Worm (Caenorhabditis elegans): ENCODE results near the gene fbxa-151.

Gene fbxa-151

DNA sequence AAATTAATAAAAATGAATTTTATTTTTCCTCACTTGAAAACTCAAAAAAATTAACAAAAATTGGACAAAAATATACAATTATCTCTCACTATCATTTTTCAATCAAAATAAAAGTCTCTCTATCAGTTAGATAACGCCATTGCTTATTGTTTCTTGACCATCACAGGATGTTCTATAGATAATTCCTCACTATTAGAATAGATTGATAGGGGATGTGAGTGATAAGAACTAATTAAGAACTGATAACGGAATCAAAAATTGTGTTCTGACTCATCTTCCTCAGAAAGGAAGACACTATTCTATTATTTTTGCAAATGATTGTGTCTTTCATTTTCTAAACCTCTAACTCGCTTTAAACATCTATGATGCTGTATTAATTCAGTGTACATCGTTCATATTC, 22.4 kb upstream of the fbxa-151 start:
- TF ChIP-seq K09A11.1 (tag; optimal IDR thresholded peaks at IDR 0.05; ENCODE audit: insufficient read depth) (no peak), elt-2 (tag; optimal IDR thresholded peaks at IDR 0.05) (peak; percentile 96)

DNA sequence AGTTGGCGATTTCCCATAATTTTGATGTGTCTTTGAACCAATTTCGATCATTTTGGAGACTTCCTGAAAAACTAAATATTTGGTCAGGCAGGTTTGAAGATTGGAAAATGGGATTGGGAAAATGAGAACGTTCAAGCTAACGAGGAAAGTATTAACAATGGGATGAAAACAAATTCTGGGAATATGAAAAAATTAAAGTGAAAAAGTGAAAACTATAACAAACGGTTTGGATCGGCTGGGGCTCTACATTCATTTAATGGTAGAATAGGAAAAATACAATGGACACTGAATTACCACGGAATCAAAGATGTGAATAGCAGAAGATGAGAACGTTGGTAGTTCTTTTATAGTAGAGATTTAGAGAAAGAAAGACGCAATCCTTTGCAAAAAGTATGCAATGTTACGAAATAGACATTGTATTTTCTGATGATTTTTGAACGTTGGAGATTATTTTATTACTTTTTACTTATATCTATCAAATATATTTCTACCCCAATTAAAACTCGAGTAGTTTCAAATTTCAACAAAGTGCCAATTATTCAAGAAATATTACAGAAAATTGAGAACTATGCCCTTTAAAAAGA, 21.9 kb upstream of the fbxa-151 start, which contains the start of gene fbxa-50:
Gene fbxa-50 (minus strand): TSS at position 51 of the 584 bp plus-strand sequence.
- TF ChIP-seq syd-9 (tag; optimal IDR thresholded peaks at IDR 0.05) (no peak), rnt-1 (tag; optimal IDR thresholded peaks at IDR 0.05) (no peak), unc-86 (tag; optimal IDR thresholded peaks at IDR 0.05) (no peak), dve-1 (tag; optimal IDR thresholded peaks at IDR 0.05) (no peak), eyg-1 (tag; optimal IDR thresholded peaks at IDR 0.05) (no peak), T23F11.4 (GFP tag; optimal IDR thresholded peaks at IDR 0.05) (no peak), ceh-2 (tag; optimal IDR thresholded peaks at IDR 0.05) (no peak), gmeb-2 (tag; optimal IDR thresholded peaks at IDR 0.05) (no peak), npax-4 (tag; optimal IDR thresholded peaks at IDR 0.05) (no peak), ceh-14 (tag; optimal IDR thresholded peaks at IDR 0.05) (no peak), sdc-2 (tag; optimal IDR thresholded peaks at IDR 0.05) (no peak), fkh-6 (tag; optimal IDR thresholded peaks at IDR 0.05) (no peak), ets-4 (tag; optimal IDR thresholded peaks at IDR 0.05) (no peak), ahr-1 (tag; optimal IDR thresholded peaks at IDR 0.05) (no peak), ceh-6 (GFP tag; optimal IDR thresholded peaks at IDR 0.05) (no peak)

DNA sequence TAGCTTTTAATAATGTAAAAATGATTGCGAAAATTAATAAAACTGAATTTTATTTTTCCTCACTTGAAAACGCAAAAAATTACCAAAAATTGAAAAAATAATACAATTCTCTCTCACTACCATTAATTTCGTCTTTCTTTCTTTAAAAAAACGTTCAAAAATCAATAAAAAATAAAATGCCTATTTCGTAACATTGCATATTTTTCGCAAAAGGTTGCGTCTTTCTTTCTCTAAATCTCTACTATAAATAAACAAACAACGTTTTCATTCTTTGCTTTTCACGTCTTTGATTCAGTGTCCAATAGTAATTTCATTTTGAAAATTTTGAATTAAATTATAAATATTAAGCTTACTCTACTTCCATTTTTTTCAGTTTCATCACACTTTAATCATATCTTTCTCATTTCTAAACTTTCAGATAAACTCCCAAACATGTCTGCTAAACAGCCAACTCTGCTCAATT, 17.9 kb upstream of the fbxa-151 start, which contains the start of gene fbxa-37:
Gene fbxa-37 (plus strand): TSS at position 413 of the 463 bp plus-strand sequence.
- TF ChIP-seq hlh-15 (tag; optimal IDR thresholded peaks at IDR 0.05) (no peak), ama-1 (optimal IDR thresholded peaks at IDR 0.05) (no peak), ceh-19 (GFP tag; optimal IDR thresholded peaks at IDR 0.05) (no peak), ttx-3 (tag; optimal IDR thresholded peaks at IDR 0.05) (no peak)

DNA sequence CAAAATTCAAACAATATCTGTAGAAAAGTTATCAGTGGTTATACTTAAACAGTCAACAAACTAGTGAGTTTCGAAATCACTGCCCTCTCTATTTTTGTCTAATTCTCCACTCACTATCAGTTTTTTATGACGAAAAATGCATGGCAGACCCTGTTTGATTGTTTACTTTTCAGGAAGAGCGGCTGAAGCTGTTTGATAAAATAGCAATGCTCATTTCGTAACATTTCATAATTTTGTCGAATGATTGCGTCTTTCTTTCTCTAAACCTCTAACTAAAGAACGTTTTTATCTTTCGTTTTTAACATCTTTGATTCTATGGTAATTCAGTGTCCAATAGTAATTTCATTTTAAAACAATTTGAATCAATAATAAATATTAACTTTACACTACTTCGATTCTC, 12.5 kb upstream of the fbxa-151 start:
- TF ChIP-seq elt-2 (tag; optimal IDR thresholded peaks at IDR 0.05) (peak; percentile 43), dmd-4 (tag; optimal IDR thresholded peaks at IDR 0.05; ENCODE audit: borderline replicate concordance) (no peak), tbx-2 (tag; optimal IDR thresholded peaks at IDR 0.05) (no peak), pros-1 (tag; optimal IDR thresholded peaks at IDR 0.05) (no peak), ceh-14 (tag; optimal IDR thresholded peaks at IDR 0.05) (no peak), pqm-1 (tag; optimal IDR thresholded peaks at IDR 0.05) (peak; percentile 45)

DNA sequence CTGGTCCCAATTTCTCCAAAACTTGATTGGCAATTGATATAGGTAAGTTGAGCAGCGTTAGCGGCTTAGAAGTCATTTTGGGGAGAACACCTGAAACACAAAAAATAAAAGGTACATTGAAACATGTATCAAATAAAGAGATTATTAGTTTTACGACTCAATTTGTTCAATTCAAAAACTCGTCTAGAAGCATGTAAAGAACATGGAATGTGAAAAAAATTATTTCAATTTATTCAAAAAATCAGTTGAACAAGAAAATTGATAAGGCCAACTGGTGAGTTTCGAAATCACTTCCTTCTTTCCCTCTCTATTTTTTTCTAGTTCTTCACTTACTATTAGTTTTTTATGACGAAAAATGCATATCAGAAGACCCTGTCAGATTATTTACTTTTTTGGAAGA, 8.8 kb upstream of the fbxa-151 start, which contains the start of gene fbxa-30:
Gene fbxa-30 (minus strand): TSS at position 101 of the 400 bp plus-strand sequence.
- TF ChIP-seq ceh-48 (tag; optimal IDR thresholded peaks at IDR 0.05) (no peak), elt-2 (tag; optimal IDR thresholded peaks at IDR 0.05) (no peak), ceh-18 (tag; optimal IDR thresholded peaks at IDR 0.05) (no peak), nhr-232 (tag; optimal IDR thresholded peaks at IDR 0.05) (no peak), hlh-6 (tag; optimal IDR thresholded peaks at IDR 0.05) (no peak), F13H6.1 (tag; optimal IDR thresholded peaks at IDR 0.05) (no peak), ceh-2 (tag; optimal IDR thresholded peaks at IDR 0.05) (no peak)

DNA sequence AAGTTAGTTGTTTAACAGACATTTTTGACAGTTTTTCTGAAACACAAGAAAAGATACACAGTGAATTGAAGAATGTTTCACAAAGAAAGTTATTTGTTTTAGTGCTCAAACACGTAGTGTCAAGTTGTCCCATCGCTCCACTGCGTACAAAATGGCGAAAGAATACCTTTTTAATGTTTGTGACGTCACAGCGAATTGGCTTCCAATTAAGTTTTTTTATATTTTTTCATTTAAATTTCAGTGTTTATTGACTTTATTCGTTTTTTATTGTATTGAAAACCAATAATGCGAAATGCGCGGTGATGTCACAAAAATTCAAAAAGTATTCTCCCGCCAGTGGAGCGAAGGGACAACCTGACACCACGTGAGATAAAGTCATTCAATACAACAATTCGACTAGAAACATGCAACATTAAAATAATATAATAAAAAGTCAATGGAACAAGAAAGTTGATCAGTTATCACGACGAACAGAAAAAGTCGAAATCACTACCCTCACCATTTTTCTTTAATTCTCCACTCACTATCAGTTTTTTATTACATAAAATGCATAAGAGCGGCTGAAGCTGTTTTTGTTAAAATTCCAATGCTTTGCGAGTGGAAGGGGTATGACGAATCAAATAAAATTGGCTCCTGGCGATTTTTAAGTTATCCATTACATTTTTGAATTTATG, 7.1 kb upstream of the fbxa-151 start, which contains the start of gene fbxa-29:
Gene fbxa-29 (minus strand): TSS at position 51 of the 674 bp plus-strand sequence.
- TF ChIP-seq ceh-22 (tag; optimal IDR thresholded peaks at IDR 0.05): no peak
- no peak for TF ChIP-seq unc-3 (GFP tag; conservative IDR thresholded peaks at IDR 0.05)
- TF ChIP-seq unc-3 (tag; optimal IDR thresholded peaks at IDR 0.05): no peak
- no peak for TF ChIP-seq ceh-14 (tag; optimal IDR thresholded peaks at IDR 0.05)
- TF ChIP-seq ahr-1 (tag; optimal IDR thresholded peaks at IDR 0.05): no peak
- TF ChIP-seq ceh-6 (GFP tag; optimal IDR thresholded peaks at IDR 0.05): no peak
- no peak for TF ChIP-seq eyg-1 (tag; optimal IDR thresholded peaks at IDR 0.05)
- no peak for TF ChIP-seq ref-2 (tag; optimal IDR thresholded peaks at IDR 0.05)
- TF ChIP-seq C08G9.2 (tag; optimal IDR thresholded peaks at IDR 0.05): no peak
- TF ChIP-seq ztf-16 (tag; optimal IDR thresholded peaks at IDR 0.05): no peak
- TF ChIP-seq dve-1 (tag; optimal IDR thresholded peaks at IDR 0.05): no peak
- TF ChIP-seq elt-4 (tag; optimal IDR thresholded peaks at IDR 0.05): no peak
- no peak for TF ChIP-seq sdc-2 (tag; optimal IDR thresholded peaks at IDR 0.05)
